Worm (Caenorhabditis elegans): ENCODE measurements around the gene Y82E9BR.3.

Gene Y82E9BR.3

ce11 chrIII:1384092-1384491 is 34.9 kb upstream of the Y82E9BR.3 start, which contains the start of the genes fbxa-138 and Y82E9BR.5:
Gene fbxa-138, minus strand, starts transcription at chrIII:1384252.
Gene Y82E9BR.5, plus strand, starts transcription at chrIII:1384370.
- TF ChIP-seq gmeb-1 (tag; optimal IDR thresholded peaks at IDR 0.05) (peak; percentile 4), fos-1 (tag; optimal IDR thresholded peaks at IDR 0.05) (peak; percentile 87), lin-11 (tag; optimal IDR thresholded peaks at IDR 0.05) (no peak), nhr-77 (tag; optimal IDR thresholded peaks at IDR 0.05) (no peak)

ce11 chrIII:1384694-1385093 is 34.3 kb upstream of the Y82E9BR.3 start:
- TF ChIP-seq sem-4 (tag; optimal IDR thresholded peaks at IDR 0.05) (no peak), fos-1 (tag; optimal IDR thresholded peaks at IDR 0.05) (peak; percentile 32)

ce11 chrIII:1388274-1389058 is 30.5 kb upstream of the Y82E9BR.3 start, which contains the start of gene pals-20:
Gene pals-20, minus strand, starts transcription at chrIII:1388324.
- TF ChIP-seq peb-1 (tag; optimal IDR thresholded peaks at IDR 0.05) (no peak), ztf-4 (tag; optimal IDR thresholded peaks at IDR 0.05) (no peak), blmp-1 (tag; optimal IDR thresholded peaks at IDR 0.05; ENCODE audit: insufficient read depth) (no peak), fos-1 (tag; optimal IDR thresholded peaks at IDR 0.05) (peak; percentile 67), crh-2 (tag; optimal IDR thresholded peaks at IDR 0.05) (no peak)

- TF ChIP-seq fos-1 (tag; optimal IDR thresholded peaks at IDR 0.05), result peak; percentile 98
- no peak for TF ChIP-seq aly-2 (tag; optimal IDR thresholded peaks at IDR 0.05)
- TF ChIP-seq ztf-4 (tag; optimal IDR thresholded peaks at IDR 0.05), result no peak
- peak; percentile 10 for TF ChIP-seq crh-2 (tag; optimal IDR thresholded peaks at IDR 0.05)
- TF ChIP-seq sma-9 (GFP tag; optimal IDR thresholded peaks at IDR 0.05), result peak; percentile 37
- TF ChIP-seq sma-9 (tag; optimal IDR thresholded peaks at IDR 0.05), result no peak
- TF ChIP-seq blmp-1 (tag; optimal IDR thresholded peaks at IDR 0.05; ENCODE audit: insufficient read depth), result no peak
- TF ChIP-seq ama-1 (optimal IDR thresholded peaks at IDR 0.05), result no peak
- TF ChIP-seq alr-1 (tag; optimal IDR thresholded peaks at IDR 0.05), result no peak
These were observed 29.0 kb upstream of the Y82E9BR.3 start for ce11 chrIII:1389988-1390387.

DNA sequence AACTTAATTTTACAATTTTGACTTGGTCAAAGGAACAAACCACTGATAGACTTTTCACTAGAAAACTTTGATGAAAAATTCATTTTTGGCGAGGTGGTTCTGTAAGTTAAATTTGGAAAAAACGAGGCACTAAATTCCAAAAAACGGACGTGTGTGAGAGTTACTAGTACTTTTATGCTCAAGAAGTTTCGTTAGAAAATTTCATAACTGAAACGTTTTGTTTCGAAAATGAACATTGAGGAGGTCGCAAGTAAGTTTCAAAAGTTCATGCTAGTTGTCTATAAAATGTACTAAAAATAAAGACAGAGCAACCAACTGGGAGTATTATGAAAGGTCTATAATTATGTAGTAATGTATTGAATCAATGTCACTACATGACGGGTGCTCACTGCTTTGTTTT is 27.2 kb upstream of the Y82E9BR.3 start, which contains the start of gene pals-17:
Gene pals-17 (minus strand): TSS at position 101 of the 400 bp plus-strand sequence.
- no peak for TF ChIP-seq elt-1 (tag; optimal IDR thresholded peaks at IDR 0.05)
- TF ChIP-seq snpc-4 (tag; optimal IDR thresholded peaks at IDR 0.05), result no peak
- TF ChIP-seq ceh-16 (tag; optimal IDR thresholded peaks at IDR 0.05), result no peak
- TF ChIP-seq egl-27 (tag; optimal IDR thresholded peaks at IDR 0.05), result no peak
- TF ChIP-seq nhr-23 (tag; optimal IDR thresholded peaks at IDR 0.05), result no peak
- TF ChIP-seq unc-55 (GFP tag; optimal IDR thresholded peaks at IDR 0.05), result no peak
- TF ChIP-seq lin-11 (tag; optimal IDR thresholded peaks at IDR 0.05), result no peak
- no peak for TF ChIP-seq nhr-11 (tag; optimal IDR thresholded peaks at IDR 0.05)
- no peak for TF ChIP-seq unc-39 (tag; optimal IDR thresholded peaks at IDR 0.05)
- no peak for TF ChIP-seq nhr-25 (tag; optimal IDR thresholded peaks at IDR 0.05)
- TF ChIP-seq R02D3.7 (tag; optimal IDR thresholded peaks at IDR 0.05), result no peak
- TF ChIP-seq Y55F3AM.14 (GFP tag; optimal IDR thresholded peaks at IDR 0.05), result no peak
- no peak for TF ChIP-seq ceh-82 (tag; optimal IDR thresholded peaks at IDR 0.05)
- no peak for TF ChIP-seq dmd-4 (tag; optimal IDR thresholded peaks at IDR 0.05)
- no peak for TF ChIP-seq ama-1 (optimal IDR thresholded peaks at IDR 0.05)
- TF ChIP-seq mab-5 (tag; optimal IDR thresholded peaks at IDR 0.05), result no peak
- no peak for TF ChIP-seq sma-9 (GFP tag; optimal IDR thresholded peaks at IDR 0.05)
- TF ChIP-seq sma-9 (tag; optimal IDR thresholded peaks at IDR 0.05), result no peak
- TF ChIP-seq nhr-6 (tag; optimal IDR thresholded peaks at IDR 0.05), result no peak
- no peak for TF ChIP-seq nhr-77 (tag; optimal IDR thresholded peaks at IDR 0.05)

ce11 chrIII:1392763-1393162 is 26.2 kb upstream of the Y82E9BR.3 start:
- TF ChIP-seq egl-27 (tag; optimal IDR thresholded peaks at IDR 0.05) (no peak), sma-3 (GFP tag; optimal IDR thresholded peaks at IDR 0.05) (peak; percentile 26), mdl-1 (tag; optimal IDR thresholded peaks at IDR 0.05) (no peak), F13H6.1 (tag; optimal IDR thresholded peaks at IDR 0.05) (peak; percentile 6), nhr-6 (tag; optimal IDR thresholded peaks at IDR 0.05) (no peak), nhr-77 (tag; optimal IDR thresholded peaks at IDR 0.05) (no peak), nhr-129 (tag; optimal IDR thresholded peaks at IDR 0.05) (no peak), sma-9 (GFP tag; optimal IDR thresholded peaks at IDR 0.05) (peak; percentile 2), sma-9 (tag; optimal IDR thresholded peaks at IDR 0.05) (no peak), nhr-25 (tag; optimal IDR thresholded peaks at IDR 0.05) (no peak), ceh-82 (tag; optimal IDR thresholded peaks at IDR 0.05) (no peak), elt-1 (tag; optimal IDR thresholded peaks at IDR 0.05) (no peak), blmp-1 (tag; optimal IDR thresholded peaks at IDR 0.05; ENCODE audit: insufficient read depth) (no peak), lin-39 (tag; optimal IDR thresholded peaks at IDR 0.05) (no peak), nhr-11 (tag; optimal IDR thresholded peaks at IDR 0.05) (no peak), nhr-23 (tag; optimal IDR thresholded peaks at IDR 0.05) (no peak), gmeb-1 (tag; optimal IDR thresholded peaks at IDR 0.05) (peak; percentile 21), ztf-4 (tag; optimal IDR thresholded peaks at IDR 0.05) (no peak), fos-1 (tag; optimal IDR thresholded peaks at IDR 0.05) (peak; percentile 84), crh-2 (tag; optimal IDR thresholded peaks at IDR 0.05) (peak; percentile 44), nhr-10 (tag; optimal IDR thresholded peaks at IDR 0.05) (no peak), lin-11 (tag; optimal IDR thresholded peaks at IDR 0.05) (no peak), zag-1 (tag; optimal IDR thresholded peaks at IDR 0.05) (no peak)
